Worm (Caenorhabditis elegans): ENCODE measurements around the gene ZK836.3.

ZK836.3 gene

DNA sequence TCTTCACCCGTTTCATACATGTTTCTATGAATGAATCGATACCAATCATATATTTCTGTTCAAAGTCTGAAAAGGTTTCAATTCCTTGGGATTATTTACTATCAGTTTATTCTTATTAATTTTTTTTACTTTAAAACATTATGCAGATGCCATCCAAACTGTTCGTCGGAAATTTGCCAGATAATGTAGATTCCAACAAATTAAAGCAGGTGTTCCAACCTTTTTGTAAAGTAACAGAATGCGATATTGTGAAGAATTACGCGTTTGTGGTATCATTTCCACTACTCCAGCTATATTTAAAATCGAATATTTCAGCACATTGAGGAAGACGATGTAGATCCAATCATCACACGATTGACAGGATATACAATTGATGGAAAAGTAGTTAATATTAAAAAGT is 3.6 kb downstream of the ZK836.3 start, which contains the start of gene rnp-1 (continued):
- TF ChIP-seq aptf-3 (GFP tag; IDR thresholded peaks at IDR 0.05) (no peak), F49E8.2 (tag; optimal IDR thresholded peaks at IDR 0.05; ENCODE audit: insufficient read depth) (peak; percentile 16), dox-1 (GFP tag; IDR thresholded peaks at IDR 0.05) (no peak), madf-6 (GFP tag; IDR thresholded peaks at IDR 0.05) (no peak), ztf-28 (GFP tag; IDR thresholded peaks at IDR 0.05) (no peak), snpc-4 (GFP tag; optimal IDR thresholded peaks at IDR 0.05) (no peak), snpc-4 (tag; optimal IDR thresholded peaks at IDR 0.05) (no peak), hmg-20 (GFP tag; IDR thresholded peaks at IDR 0.05) (no peak), ceh-100 (GFP tag; IDR thresholded peaks at IDR 0.05) (0 out of 2 replicates have a peak, but pooled peaks have one; percentile 23), lag-1 (GFP tag; IDR thresholded peaks at IDR 0.05) (no peak), madf-8 (GFP tag; conservative IDR thresholded peaks at IDR 0.05) (no peak), B0261.1 (tag; optimal IDR thresholded peaks at IDR 0.05) (no peak), dpff-1 (tag; optimal IDR thresholded peaks at IDR 0.05) (no peak), mel-28 (tag; optimal IDR thresholded peaks at IDR 0.05; ENCODE audit: borderline replicate concordance) (no peak), F57C9.4 (tag; optimal IDR thresholded peaks at IDR 0.05) (no peak), bed-1 (GFP tag; IDR thresholded peaks at IDR 0.05) (no peak), unc-130 (GFP tag; optimal IDR thresholded peaks at IDR 0.05) (no peak), rpc-1 (optimal IDR thresholded peaks at IDR 0.05) (no peak), rpc-1 (tag; optimal IDR thresholded peaks at IDR 0.05) (no peak), nfya-1 (tag; optimal IDR thresholded peaks at IDR 0.05; ENCODE audit: borderline replicate concordance, insufficient read depth) (no peak), ztf-18 (tag; optimal IDR thresholded peaks at IDR 0.05) (no peak), snpc-1.3 (tag; optimal IDR thresholded peaks at IDR 0.05; ENCODE audit: insufficient read depth) (no peak), ekl-4 (GFP tag; IDR thresholded peaks at IDR 0.05) (no peak), fkh-3 (tag; optimal IDR thresholded peaks at IDR 0.05) (no peak), athp-1 (tag; optimal IDR thresholded peaks at IDR 0.05) (no peak), akir-1 (GFP tag; optimal IDR thresholded peaks at IDR 0.05) (no peak), hmg-1.2 (GFP tag; IDR thresholded peaks at IDR 0.05) (0 out of 2 replicates have a peak, but pooled peaks have one; percentile 8), ama-1 (optimal IDR thresholded peaks at IDR 0.05) (peak; percentile 15), ama-1 (GFP tag; optimal IDR thresholded peaks at IDR 0.05) (peak in 1 of 2 experiments; percentile 72), Y53F4B.3 (GFP tag; IDR thresholded peaks at IDR 0.05) (no peak), cebp-2 (GFP tag; IDR thresholded peaks at IDR 0.05) (no peak), egl-44 (GFP tag; IDR thresholded peaks at IDR 0.05) (no peak), F23B12.7 (tag; optimal IDR thresholded peaks at IDR 0.05; ENCODE audit: insufficient read depth) (no peak), nfyb-1 (GFP tag; IDR thresholded peaks at IDR 0.05) (peak; percentile 17; the same call in 1 of the 2 replicates), ztf-3 (GFP tag; optimal IDR thresholded peaks at IDR 0.05) (no peak), sdz-38 (tag; optimal IDR thresholded peaks at IDR 0.05) (no peak), Y79H2A.3 (GFP tag; conservative IDR thresholded peaks at IDR 0.05) (no peak), ets-4 (GFP tag; optimal IDR thresholded peaks at IDR 0.05) (no peak), ccch-3 (GFP tag; optimal IDR thresholded peaks at IDR 0.05) (no peak), lin-54 (GFP tag; optimal IDR thresholded peaks at IDR 0.05) (no peak), egl-18 (GFP tag; IDR thresholded peaks at IDR 0.05) (no peak), C17E4.6 (GFP tag; IDR thresholded peaks at IDR 0.05) (no peak), nhr-27 (tag; optimal IDR thresholded peaks at IDR 0.05) (no peak), pbrm-1 (GFP tag; IDR thresholded peaks at IDR 0.05) (0 out of 2 replicates have a peak, but pooled peaks have one; percentile 29), attf-6 (GFP tag; IDR thresholded peaks at IDR 0.05) (0 out of 2 replicates have a peak, but pooled peaks have one; percentile 11), C06A6.2 (GFP tag; conservative IDR thresholded peaks at IDR 0.05) (no peak), him-1 (tag; optimal IDR thresholded peaks at IDR 0.05) (no peak), tbx-9 (tag; optimal IDR thresholded peaks at IDR 0.05; ENCODE audit: borderline replicate concordance) (no peak), sptf-2 (GFP tag; optimal IDR thresholded peaks at IDR 0.05) (no peak), madf-10 (tag; optimal IDR thresholded peaks at IDR 0.05) (no peak)

Measured in whole organism, young adult.